Worm (Caenorhabditis elegans) whole organism, early embryonic: ENCODE results near the gene exc-14.

Experiments used
- B0310.2 ChIP-seq: sonication (generic microtip); optimal IDR thresholded peaks from 2 replicates; lab custom pipeline; 2016; ENCODE audit warnings: mild to moderate bottlenecking, missing genetic modification characterization, missing compliant biosample characterization
- F13C5.2 ChIP-seq: sonication (generic microtip); optimal IDR thresholded peaks from 2 replicates; lab custom pipeline; 2017; ENCODE audit warnings: mild to moderate bottlenecking, missing genetic modification characterization, inconsistent platforms, missing compliant biosample characterization
- aly-1 ChIP-seq: sonication (generic microtip); optimal IDR thresholded peaks from 2 replicates; lab custom pipeline; 2016; ENCODE audit warnings: missing genetic modification characterization, missing compliant biosample characterization
- ama-1 ChIP-seq: fragments of 150-350 bp; optimal IDR thresholded peaks from 2 replicates; lab custom pipeline; 2014
- ceh-13 ChIP-seq: fragments of 200-800 bp; sonication (Bioruptor generic); optimal IDR thresholded peaks from 2 replicates; lab custom pipeline; 2018; ENCODE audit warnings: mild to moderate bottlenecking, missing genetic modification characterization, missing compliant biosample characterization
- ceh-36 ChIP-seq: sonication (generic microtip); optimal IDR thresholded peaks from 2 replicates; lab custom pipeline; 2016; ENCODE audit warnings: missing genetic modification characterization, inconsistent platforms, missing compliant biosample characterization
- ets-7 ChIP-seq: sonication (generic microtip); optimal IDR thresholded peaks from 2 replicates; lab custom pipeline; 2016; ENCODE audit warnings: missing genotype, missing genetic modification characterization, missing compliant biosample characterization
- flt-1 ChIP-seq: fragments of 200-800 bp; sonication (Bioruptor generic); IDR thresholded peaks from 2 replicates; pipeline ENCODE4 v1.3.6; 2022; ENCODE audit warnings: missing genetic modification characterization, missing compliant biosample characterization
- hnd-1 ChIP-seq: sonication (generic microtip); optimal IDR thresholded peaks from 2 replicates; lab custom pipeline; 2016; ENCODE audit warnings: missing genetic modification characterization, missing compliant biosample characterization
- scrt-1 ChIP-seq: fragments of 200-800 bp; sonication (Bioruptor generic); IDR thresholded peaks from 2 replicates; pipeline ENCODE4 v1.3.6; 2022; ENCODE audit warnings: missing genetic modification characterization, missing compliant biosample characterization
- sea-1 ChIP-seq: fragments of 200-800 bp; sonication (Bioruptor generic); conservative IDR thresholded peaks from 2 replicates; pipeline ENCODE4 v1.3.6; 2022; ENCODE audit warnings: missing genetic modification characterization, missing compliant biosample characterization
- tbx-11 ChIP-seq: fragments of 200-800 bp; sonication (Bioruptor generic); IDR thresholded peaks from 2 replicates; pipeline ENCODE4 v1.3.6; 2022; ENCODE audit warnings: missing genetic modification characterization, missing compliant biosample characterization
- tbx-37 ChIP-seq: fragments of 200-800 bp; sonication (Bioruptor generic); conservative IDR thresholded peaks from 2 replicates; pipeline ENCODE4 v1.3.6; 2022; ENCODE audit warnings: missing genetic modification reagents, missing genetic modification characterization, missing compliant biosample characterization

- TF ChIP-seq flt-1 (GFP tag; lab: Robert Waterston, UW): no peak
- no peak for TF ChIP-seq ceh-13 (GFP tag; lab: Kevin White, UChicago)
- no peak for TF ChIP-seq tbx-11 (GFP tag; lab: Robert Waterston, UW)
- no peak for TF ChIP-seq sea-1 (GFP tag; lab: Robert Waterston, UW)
- no peak for TF ChIP-seq hnd-1 (tag; lab: Kevin White, UChicago)
- TF ChIP-seq ama-1: no peak
- TF ChIP-seq tbx-37 (GFP tag; lab: Robert Waterston, UW): no peak
- no peak for TF ChIP-seq B0310.2
- TF ChIP-seq ceh-36 (tag; lab: Kevin White, UChicago): no peak
- TF ChIP-seq aly-1 (tag; lab: Kevin White, UChicago): no peak
- no peak for TF ChIP-seq scrt-1 (GFP tag; lab: Robert Waterston, UW)
- no peak for TF ChIP-seq F13C5.2 (tag; lab: Kevin White, UChicago)
- TF ChIP-seq ets-7 (tag; lab: Kevin White, UChicago): no peak
These were observed 6.4 kb downstream of the exc-14 start, which contains the start of gene K11D12.11 for ce11 chrV:5039559-5039958.
